Fruit fly (Drosophila melanogaster) whole organism, pupa: Measurements from ENCODE around the gene chas.

ENCODE experiments used
- CG10348 ChIP-seq: fragments of 200-800 bp; sonication (Bioruptor generic); IDR thresholded peaks from 2 replicates; pipeline ENCODE4 v1.3.6; 2022; ENCODE audit warnings: missing biosample characterization, missing genetic modification characterization
- CG12605 ChIP-seq: fragments of 200-800 bp; sonication (Bioruptor generic); IDR thresholded peaks from 2 replicates; pipeline ENCODE4 v1.3.6; 2022; ENCODE audit warnings: missing biosample characterization, missing genetic modification characterization
- CG17806 ChIP-seq: fragments of 200-800 bp; sonication (Bioruptor generic); optimal IDR thresholded peaks from 2 replicates; lab custom pipeline; 2018; ENCODE audit warnings: missing biosample characterization, mild to moderate bottlenecking, missing genetic modification characterization, moderate library complexity
- CG8159 ChIP-seq: fragments of 200-800 bp; sonication (Bioruptor generic); optimal IDR thresholded peaks from 3 replicates; lab custom pipeline; 2018; ENCODE audit warnings: missing biosample characterization, mild to moderate bottlenecking, missing genetic modification characterization, moderate library complexity
- D1 ChIP-seq: fragments of 200-800 bp; sonication (Bioruptor generic); optimal IDR thresholded peaks from 2 replicates; lab custom pipeline; 2018; ENCODE audit warnings: missing biosample characterization, mild to moderate bottlenecking, missing genetic modification characterization, moderate library complexity
- EcR ChIP-seq: fragments of 200-800 bp; sonication (Bioruptor generic); optimal IDR thresholded peaks from 3 replicates; lab custom pipeline; 2019; ENCODE audit warnings: missing biosample characterization, missing genetic modification characterization, mild to moderate bottlenecking, moderate library complexity, missing genetic modification reagents
- Ets98B ChIP-seq: fragments of 200-800 bp; sonication (Bioruptor generic); IDR thresholded peaks from 2 replicates; pipeline ENCODE4 v1.3.6; 2022; ENCODE audit warnings: missing biosample characterization, missing genetic modification characterization
- Pif1A ChIP-seq: fragments of 200-800 bp; sonication (Bioruptor generic); optimal IDR thresholded peaks from 3 replicates; lab custom pipeline; 2016; ENCODE audit warnings: missing biosample characterization, missing genetic modification characterization
- fd96Ca ChIP-seq: fragments of 200-800 bp; sonication (Bioruptor generic); IDR thresholded peaks from 3 replicates; pipeline ENCODE4 v1.3.6; 2022; ENCODE audit warnings: missing biosample characterization, missing genetic modification characterization
- gl ChIP-seq: fragments of 200-800 bp; sonication (Bioruptor generic); optimal IDR thresholded peaks from 2 replicates; lab custom pipeline; 2018; ENCODE audit warnings: missing biosample characterization, mild to moderate bottlenecking, missing genetic modification characterization
- rn ChIP-seq: fragments of 200-800 bp; sonication (Bioruptor generic); IDR thresholded peaks from 2 replicates; pipeline ENCODE4 v1.3.6; 2022; ENCODE audit warnings: missing biosample characterization, missing genetic modification characterization

- TF ChIP-seq EcR (no peak), Ets98B (GFP tag; lab: Robert Waterston, UW) (no peak), rn (no peak), Pif1A (GFP tag; lab: Kevin White, UChicago) (no peak), CG8159 (no peak), CG17806 (tag; lab: Kevin White, UChicago) (no peak), CG12605 (no peak), gl (tag; lab: Kevin White, UChicago) (no peak), D1 (tag; lab: Kevin White, UChicago) (no peak), CG10348 (GFP tag; lab: Robert Waterston, UW) (no peak), fd96Ca (no peak)
Observed at dm6 chrX:17640837-17641236, 57.7 kb downstream of the chas start.
